Worm (Caenorhabditis elegans): ENCODE results near the gene tap-1.

The tap-1 gene

ce11 chrX:14637445-14637844, 48.0 kb downstream of the tap-1 start:
- no peak for TF ChIP-seq aly-2 (tag; optimal IDR thresholded peaks at IDR 0.05)
- TF ChIP-seq snpc-4 (tag; optimal IDR thresholded peaks at IDR 0.05), result peak; percentile 95

DNA sequence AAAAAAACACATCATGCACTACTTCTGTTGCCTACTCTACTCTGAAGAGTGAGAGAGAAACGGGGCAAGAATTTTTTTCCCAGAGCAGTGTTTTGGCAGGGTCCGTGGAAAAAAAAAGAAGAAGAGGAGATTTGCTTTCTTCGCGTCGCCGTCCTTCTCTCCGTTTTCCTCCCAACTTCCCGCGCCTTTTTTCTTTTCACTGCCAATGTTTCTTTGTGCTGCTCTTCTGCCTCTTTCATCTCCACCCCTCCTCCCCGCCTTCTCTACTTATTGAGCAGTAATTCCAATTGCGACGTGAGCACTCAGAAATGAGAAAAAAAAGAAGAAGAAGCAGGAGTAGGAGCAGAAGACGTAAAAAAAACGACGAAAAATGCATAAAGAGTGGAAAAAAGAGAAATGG, 50.5 kb downstream of the tap-1 start:
- TF ChIP-seq isw-1 (GFP tag; IDR thresholded peaks at IDR 0.05), result peak; percentile 32
- TF ChIP-seq nhr-71 (tag; optimal IDR thresholded peaks at IDR 0.05), result peak; percentile 67
- TF ChIP-seq mef-2 (tag; optimal IDR thresholded peaks at IDR 0.05), result no peak
- TF ChIP-seq alr-1 (tag; optimal IDR thresholded peaks at IDR 0.05; ENCODE audit: borderline replicate concordance), result no peak
- no peak for TF ChIP-seq aha-1 (tag; optimal IDR thresholded peaks at IDR 0.05)
- TF ChIP-seq fos-1 (tag; optimal IDR thresholded peaks at IDR 0.05), result no peak
- no peak for TF ChIP-seq ceh-90 (tag; optimal IDR thresholded peaks at IDR 0.05)
- TF ChIP-seq lsy-2 (tag; optimal IDR thresholded peaks at IDR 0.05), result peak in 1 of 2 experiments; percentile 55
- TF ChIP-seq elt-2 (tag; optimal IDR thresholded peaks at IDR 0.05), result no peak
- TF ChIP-seq nhr-20 (tag; optimal IDR thresholded peaks at IDR 0.05), result peak; percentile 23
- no peak for TF ChIP-seq nhr-90 (tag; optimal IDR thresholded peaks at IDR 0.05; ENCODE audit: poor library complexity)
- TF ChIP-seq nhr-84 (tag; optimal IDR thresholded peaks at IDR 0.05), result no peak
- no peak for TF ChIP-seq vab-15 (tag; optimal IDR thresholded peaks at IDR 0.05)
- TF ChIP-seq snpc-4 (tag; optimal IDR thresholded peaks at IDR 0.05), result no peak
- TF ChIP-seq lin-35 (GFP tag; optimal IDR thresholded peaks at IDR 0.05), result no peak
- TF ChIP-seq hpl-2 (GFP tag; optimal IDR thresholded peaks at IDR 0.05), result no peak
- peak in 1 of 3 experiments; percentile 31 for TF ChIP-seq dpl-1 (GFP tag; optimal IDR thresholded peaks at IDR 0.05)
- no peak for TF ChIP-seq ces-1 (GFP tag; optimal IDR thresholded peaks at IDR 0.05)
- peak in 1 of 2 experiments; percentile 16 for TF ChIP-seq egl-27 (tag; optimal IDR thresholded peaks at IDR 0.05)
- no peak for TF ChIP-seq nhr-76 (tag; optimal IDR thresholded peaks at IDR 0.05)
- TF ChIP-seq unc-86 (tag; optimal IDR thresholded peaks at IDR 0.05), result peak; percentile 67
- TF ChIP-seq fkh-8 (tag; optimal IDR thresholded peaks at IDR 0.05), result peak; percentile 58
- no peak for TF ChIP-seq skn-1 (tag; optimal IDR thresholded peaks at IDR 0.05)
- TF ChIP-seq F16B12.6 (tag; optimal IDR thresholded peaks at IDR 0.05), result no peak
- TF ChIP-seq ceh-88 (GFP tag; IDR thresholded peaks at IDR 0.05), result no peak; the same call in 1 of the 2 replicates
- TF ChIP-seq nhr-237 (tag; optimal IDR thresholded peaks at IDR 0.05), result no peak
- no peak for TF ChIP-seq ets-5 (GFP tag; IDR thresholded peaks at IDR 0.05)
- no peak for TF ChIP-seq lin-13 (GFP tag; optimal IDR thresholded peaks at IDR 0.05)
- no peak for TF ChIP-seq Y116A8C.19 (tag; optimal IDR thresholded peaks at IDR 0.05; ENCODE audit: borderline replicate concordance)
- no peak for TF ChIP-seq nhr-12 (tag; optimal IDR thresholded peaks at IDR 0.05)
- no peak for TF ChIP-seq unc-98 (GFP tag; IDR thresholded peaks at IDR 0.05)
- TF ChIP-seq zip-4 (GFP tag; optimal IDR thresholded peaks at IDR 0.05), result no peak
- no peak for TF ChIP-seq efl-1 (optimal IDR thresholded peaks at IDR 0.05)
- peak in 1 of 2 experiments; percentile 77 for TF ChIP-seq efl-1 (GFP tag; optimal IDR thresholded peaks at IDR 0.05 in 1 of 2)
- no peak for TF ChIP-seq hlh-17 (GFP tag; optimal IDR thresholded peaks at IDR 0.05; ENCODE audit: borderline replicate concordance)
- TF ChIP-seq ama-1 (optimal IDR thresholded peaks at IDR 0.05), result no peak
- no peak for TF ChIP-seq unc-30 (tag; optimal IDR thresholded peaks at IDR 0.05)
- peak; percentile 94 for TF ChIP-seq lin-14 (GFP tag; optimal IDR thresholded peaks at IDR 0.05)
- no peak for TF ChIP-seq blmp-1 (tag; optimal IDR thresholded peaks at IDR 0.05)
- TF ChIP-seq tlp-1 (tag; optimal IDR thresholded peaks at IDR 0.05), result no peak
- TF ChIP-seq ceh-82 (tag; optimal IDR thresholded peaks at IDR 0.05), result peak in 2 of 3 experiments; percentile 33 to 74
- TF ChIP-seq zag-1 (tag; optimal IDR thresholded peaks at IDR 0.05), result no peak
- TF ChIP-seq efl-3 (GFP tag; optimal IDR thresholded peaks at IDR 0.05), result no peak
- TF ChIP-seq ceh-63 (GFP tag; optimal IDR thresholded peaks at IDR 0.05), result no peak
- no peak for TF ChIP-seq nhr-85 (tag)
- peak; percentile 63 for TF ChIP-seq nhr-47 (tag; optimal IDR thresholded peaks at IDR 0.05)
- no peak for TF ChIP-seq jun-1 (tag; optimal IDR thresholded peaks at IDR 0.05)
- TF ChIP-seq nhr-28 (tag; optimal IDR thresholded peaks at IDR 0.05), result no peak
- TF ChIP-seq sptf-1 (tag; optimal IDR thresholded peaks at IDR 0.05), result no peak
- TF ChIP-seq pag-3 (tag; optimal IDR thresholded peaks at IDR 0.05; ENCODE audit: borderline replicate concordance, insufficient read depth), result peak; percentile 49
- TF ChIP-seq C16A3.4 (tag; optimal IDR thresholded peaks at IDR 0.05), result no peak
